Worm (Caenorhabditis elegans): Measurements from ENCODE around the gene H37A05.4.

H37A05.4 gene

ce11 chrV:13678542-13678941, 29.0 kb upstream of the H37A05.4 start, which contains the start of the genes tag-65 and ccz-1:
TSS of gene tag-65 (minus strand) at chrV:13678587.
TSS of gene ccz-1 (plus strand) at chrV:13678875.
- TF ChIP-seq F13C5.2 (tag; optimal IDR thresholded peaks at IDR 0.05) (peak; percentile 45), tra-4 (tag; optimal IDR thresholded peaks at IDR 0.05) (no peak)

- no peak for TF ChIP-seq tbx-11 (GFP tag; IDR thresholded peaks at IDR 0.05)
- no peak for TF ChIP-seq flt-1 (GFP tag; IDR thresholded peaks at IDR 0.05)
- no peak for TF ChIP-seq ceh-13 (GFP tag; optimal IDR thresholded peaks at IDR 0.05)
- TF ChIP-seq sea-1 (GFP tag; conservative IDR thresholded peaks at IDR 0.05): no peak
- no peak for TF ChIP-seq ets-7 (tag; optimal IDR thresholded peaks at IDR 0.05)
- no peak for TF ChIP-seq hmbx-1 (tag; optimal IDR thresholded peaks at IDR 0.05)
- TF ChIP-seq ama-1 (optimal IDR thresholded peaks at IDR 0.05): no peak
- TF ChIP-seq F13C5.2 (tag; optimal IDR thresholded peaks at IDR 0.05): no peak
- TF ChIP-seq hmg-4 (GFP tag; optimal IDR thresholded peaks at IDR 0.05): no peak
- no peak for TF ChIP-seq tra-4 (tag; optimal IDR thresholded peaks at IDR 0.05)
- TF ChIP-seq tbx-37 (GFP tag; conservative IDR thresholded peaks at IDR 0.05): no peak
- TF ChIP-seq scrt-1 (GFP tag; IDR thresholded peaks at IDR 0.05): no peak
- no peak for TF ChIP-seq ceh-36 (tag; optimal IDR thresholded peaks at IDR 0.05)
- no peak for TF ChIP-seq pes-1 (GFP tag; IDR thresholded peaks at IDR 0.05)
- TF ChIP-seq hnd-1 (tag; optimal IDR thresholded peaks at IDR 0.05): no peak
- TF ChIP-seq B0310.2 (tag; optimal IDR thresholded peaks at IDR 0.05): no peak
Observed at ce11 chrV:13671911-13672639, 22.5 kb upstream of the H37A05.4 start, which contains the start of the genes mip-2 and F58G11.4. TSS of gene mip-2 (minus strand) at chrV:13671958. TSS of gene F58G11.4 (plus strand) at chrV:13672589.

DNA sequence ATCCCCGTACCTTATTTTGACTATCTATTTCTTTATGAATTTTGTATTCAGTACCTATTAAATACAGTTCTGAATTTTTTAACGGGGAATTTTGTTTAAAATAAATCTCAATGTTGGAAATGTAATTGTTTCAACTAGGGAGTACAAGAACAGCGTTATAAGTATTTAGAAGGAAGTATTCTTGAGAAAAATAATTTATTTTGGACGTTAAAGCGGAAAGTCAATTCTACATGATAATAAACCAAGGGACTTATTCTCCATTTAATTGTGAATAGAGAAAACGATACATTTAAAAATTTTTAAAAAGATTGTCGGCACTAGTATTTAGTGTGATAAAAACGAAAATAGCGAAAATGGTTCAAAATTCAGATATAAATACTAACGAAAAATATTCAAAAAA, 19.6 kb upstream of the H37A05.4 start:
- TF ChIP-seq hmg-4 (GFP tag; optimal IDR thresholded peaks at IDR 0.05) (no peak), hnd-1 (tag; optimal IDR thresholded peaks at IDR 0.05) (no peak), ets-7 (tag; optimal IDR thresholded peaks at IDR 0.05) (no peak), ama-1 (optimal IDR thresholded peaks at IDR 0.05) (no peak), pes-1 (GFP tag; IDR thresholded peaks at IDR 0.05) (no peak), ceh-13 (GFP tag; optimal IDR thresholded peaks at IDR 0.05) (no peak), tbx-11 (GFP tag; IDR thresholded peaks at IDR 0.05) (no peak), tra-4 (tag; optimal IDR thresholded peaks at IDR 0.05) (no peak), scrt-1 (GFP tag; IDR thresholded peaks at IDR 0.05) (no peak), aly-1 (tag; optimal IDR thresholded peaks at IDR 0.05) (no peak), flt-1 (GFP tag; IDR thresholded peaks at IDR 0.05) (no peak), hmbx-1 (tag; optimal IDR thresholded peaks at IDR 0.05) (no peak), B0310.2 (tag; optimal IDR thresholded peaks at IDR 0.05) (no peak), F13C5.2 (tag; optimal IDR thresholded peaks at IDR 0.05) (no peak), sea-1 (GFP tag; conservative IDR thresholded peaks at IDR 0.05) (no peak), tbx-37 (GFP tag; conservative IDR thresholded peaks at IDR 0.05) (no peak), ceh-36 (tag; optimal IDR thresholded peaks at IDR 0.05) (no peak)

- TF ChIP-seq hnd-1 (tag; optimal IDR thresholded peaks at IDR 0.05): no peak
- 0 out of 2 replicates have a peak, but pooled peaks have one; percentile 18 for TF ChIP-seq pes-1 (GFP tag; IDR thresholded peaks at IDR 0.05)
Observed at ce11 chrV:13668337-13668736, 18.8 kb upstream of the H37A05.4 start.

DNA sequence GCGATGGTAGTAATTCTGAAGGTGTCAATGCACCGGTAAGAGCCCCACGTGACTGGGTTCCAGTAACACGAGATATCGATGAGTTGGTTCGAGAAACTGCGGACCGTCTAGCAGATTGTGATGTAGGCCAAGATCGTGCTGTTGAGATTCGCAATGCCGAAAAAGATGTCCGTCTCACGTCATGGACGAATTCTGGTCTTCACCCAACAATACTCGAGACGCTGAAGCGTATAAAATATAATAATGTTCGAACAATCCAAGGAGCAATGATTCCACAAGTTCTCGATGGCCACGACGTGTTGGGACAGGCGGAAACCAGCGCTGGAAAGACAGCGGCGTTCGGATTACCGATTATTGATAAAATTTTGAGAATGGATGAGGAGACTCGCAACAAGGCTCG, 16.9 kb upstream of the H37A05.4 start:
- TF ChIP-seq B0310.2 (tag; optimal IDR thresholded peaks at IDR 0.05) (no peak), hnd-1 (tag; optimal IDR thresholded peaks at IDR 0.05) (no peak), hmbx-1 (tag; optimal IDR thresholded peaks at IDR 0.05) (no peak), tbx-11 (GFP tag; IDR thresholded peaks at IDR 0.05) (no peak), scrt-1 (GFP tag; IDR thresholded peaks at IDR 0.05) (no peak), aly-1 (tag; optimal IDR thresholded peaks at IDR 0.05) (no peak), hmg-4 (GFP tag; optimal IDR thresholded peaks at IDR 0.05) (no peak), ceh-13 (GFP tag; optimal IDR thresholded peaks at IDR 0.05) (no peak), ets-7 (tag; optimal IDR thresholded peaks at IDR 0.05) (no peak), pes-1 (GFP tag; IDR thresholded peaks at IDR 0.05) (no peak), flt-1 (GFP tag; IDR thresholded peaks at IDR 0.05) (no peak), ama-1 (optimal IDR thresholded peaks at IDR 0.05) (no peak), tbx-37 (GFP tag; conservative IDR thresholded peaks at IDR 0.05) (no peak), F13C5.2 (tag; optimal IDR thresholded peaks at IDR 0.05) (no peak), sea-1 (GFP tag; conservative IDR thresholded peaks at IDR 0.05) (no peak), ceh-36 (tag; optimal IDR thresholded peaks at IDR 0.05) (no peak), tra-4 (tag; optimal IDR thresholded peaks at IDR 0.05) (no peak)

- TF ChIP-seq ama-1 (optimal IDR thresholded peaks at IDR 0.05) (no peak), ets-7 (tag; optimal IDR thresholded peaks at IDR 0.05) (no peak), tbx-37 (GFP tag; conservative IDR thresholded peaks at IDR 0.05) (no peak), ceh-36 (tag; optimal IDR thresholded peaks at IDR 0.05) (no peak), sea-1 (GFP tag; conservative IDR thresholded peaks at IDR 0.05) (no peak), F13C5.2 (tag; optimal IDR thresholded peaks at IDR 0.05) (no peak), hnd-1 (tag; optimal IDR thresholded peaks at IDR 0.05) (no peak), pes-1 (GFP tag; IDR thresholded peaks at IDR 0.05) (no peak), aly-1 (tag; optimal IDR thresholded peaks at IDR 0.05) (no peak), B0310.2 (tag; optimal IDR thresholded peaks at IDR 0.05) (no peak)
Observed at ce11 chrV:13665089-13665488, 15.5 kb upstream of the H37A05.4 start, which contains the start of gene rde-12. TSS of gene rde-12 (plus strand) at chrV:13665389.

ce11 chrV:13664340-13664916, 14.8 kb upstream of the H37A05.4 start:
- TF ChIP-seq ama-1 (optimal IDR thresholded peaks at IDR 0.05) (no peak), pes-1 (GFP tag; IDR thresholded peaks at IDR 0.05) (no peak), tra-4 (tag; optimal IDR thresholded peaks at IDR 0.05) (no peak), F13C5.2 (tag; optimal IDR thresholded peaks at IDR 0.05) (no peak), tbx-11 (GFP tag; IDR thresholded peaks at IDR 0.05) (no peak), hmbx-1 (tag; optimal IDR thresholded peaks at IDR 0.05) (no peak), hnd-1 (tag; optimal IDR thresholded peaks at IDR 0.05) (no peak), aly-1 (tag; optimal IDR thresholded peaks at IDR 0.05) (no peak), sea-1 (GFP tag; conservative IDR thresholded peaks at IDR 0.05) (no peak), flt-1 (GFP tag; IDR thresholded peaks at IDR 0.05) (no peak), ceh-13 (GFP tag; optimal IDR thresholded peaks at IDR 0.05) (no peak), scrt-1 (GFP tag; IDR thresholded peaks at IDR 0.05) (no peak), hmg-4 (GFP tag; optimal IDR thresholded peaks at IDR 0.05) (no peak), ets-7 (tag; optimal IDR thresholded peaks at IDR 0.05) (no peak), B0310.2 (tag; optimal IDR thresholded peaks at IDR 0.05) (no peak), tbx-37 (GFP tag; conservative IDR thresholded peaks at IDR 0.05) (no peak), ceh-36 (tag; optimal IDR thresholded peaks at IDR 0.05) (no peak)
